Fruit fly (Drosophila melanogaster) whole organism: ENCODE data around the gene CG13114.

Experiments used
- CG8478 ChIP-seq: fragments of >200 bp; optimal IDR thresholded peaks from 2 replicates; lab custom pipeline; 2018; ENCODE audit warnings: inconsistent platforms
- Dll ChIP-seq: fragments of >200 bp; optimal IDR thresholded peaks from 2 replicates; lab custom pipeline; 2017
- EcR ChIP-seq, 2 experiments: fragments of >200 bp; optimal IDR thresholded peaks; 2 replicates each; lab custom pipeline; 2017; ENCODE audit warnings: missing biosample characterization in 2 of 2, missing genetic modification characterization in 2 of 2, missing genetic modification reagents in 2 of 2
- pan ChIP-seq: fragments of >200 bp; optimal IDR thresholded peaks from 2 replicates; lab custom pipeline; 2017
- psq ChIP-seq: fragments of >200 bp; optimal IDR thresholded peaks from 2 replicates; lab custom pipeline; 2017
- usp ChIP-seq: fragments of >200 bp; optimal IDR thresholded peaks from 2 replicates; lab custom pipeline; 2017; ENCODE audit warnings: missing biosample characterization, missing genetic modification characterization, mixed read lengths

CG13114 gene

dm6 chr2L:9569588-9570434 lies 24.2 kb downstream of the CG13114 start:
- TF ChIP-seq pan (lab: Kevin White, UChicago) (no peak), psq (no peak), CG8478 (lab: Kevin White, UChicago) (no peak), usp (GFP tag; lab: Kevin White, UChicago) (no peak), Dll (lab: Kevin White, UChicago) (no peak), EcR (GFP tag; optimal IDR thresholded peaks at IDR 0.05; lab: Kevin White, UChicago) (no peak)

- TF ChIP-seq psq (no peak), Dll (lab: Kevin White, UChicago) (no peak), CG8478 (lab: Kevin White, UChicago) (no peak), usp (GFP tag; lab: Kevin White, UChicago) (no peak), EcR (GFP tag; optimal IDR thresholded peaks at IDR 0.05; lab: Kevin White, UChicago) (no peak), pan (lab: Kevin White, UChicago) (no peak)
Observed at dm6 chr2L:9570673-9571193, 25.1 kb downstream of the CG13114 start.

dm6 chr2L:9576269-9576933 lies 30.8 kb downstream of the CG13114 start, which contains the start of gene Mtpalpha:
Gene Mtpalpha (minus strand): TSS chr2L:9576769.
- no peak for TF ChIP-seq psq
- no peak for TF ChIP-seq CG8478 (lab: Kevin White, UChicago)
- TF ChIP-seq usp (GFP tag; lab: Kevin White, UChicago) = no peak
- TF ChIP-seq pan (lab: Kevin White, UChicago) = no peak
- no peak for TF ChIP-seq Dll (lab: Kevin White, UChicago)
- TF ChIP-seq EcR (GFP tag; optimal IDR thresholded peaks at IDR 0.05; lab: Kevin White, UChicago) = no peak

- no peak for TF ChIP-seq usp (GFP tag; lab: Kevin White, UChicago)
- TF ChIP-seq pan (lab: Kevin White, UChicago) = no peak
- TF ChIP-seq EcR (GFP tag; optimal IDR thresholded peaks at IDR 0.05; lab: Kevin White, UChicago) = no peak
- no peak for TF ChIP-seq psq
- no peak for TF ChIP-seq Dll (lab: Kevin White, UChicago)
- no peak for TF ChIP-seq CG8478 (lab: Kevin White, UChicago)
Observed at dm6 chr2L:9579538-9579937, 33.9 kb downstream of the CG13114 start, which contains the start of gene CG31709. Gene CG31709 (minus strand): TSS chr2L:9579638.

- TF ChIP-seq psq = no peak
- no peak for TF ChIP-seq CG8478 (lab: Kevin White, UChicago)
- no peak for TF ChIP-seq pan (lab: Kevin White, UChicago)
Observed at dm6 chr2L:9581582-9581981, 36.0 kb downstream of the CG13114 start, which contains the start of gene gcm. Gene gcm (minus strand): TSS chr2L:9581745.

dm6 chr2L:9584098-9584703 lies 38.6 kb downstream of the CG13114 start:
- TF ChIP-seq usp (GFP tag; lab: Kevin White, UChicago) = no peak
- no peak for TF ChIP-seq EcR (GFP tag; optimal IDR thresholded peaks at IDR 0.05; lab: Kevin White, UChicago)
- TF ChIP-seq Dll (lab: Kevin White, UChicago) = no peak
- no peak for TF ChIP-seq CG8478 (lab: Kevin White, UChicago)
- TF ChIP-seq psq = no peak
- TF ChIP-seq pan (lab: Kevin White, UChicago) = no peak

- TF ChIP-seq EcR (GFP tag; optimal IDR thresholded peaks at IDR 0.05; lab: Kevin White, UChicago) (no peak), Dll (lab: Kevin White, UChicago) (no peak), CG8478 (lab: Kevin White, UChicago) (no peak), usp (GFP tag; lab: Kevin White, UChicago) (no peak), psq (no peak)
Observed at dm6 chr2L:9585942-9586341, 40.3 kb downstream of the CG13114 start.

- TF ChIP-seq usp (GFP tag; lab: Kevin White, UChicago) (no peak), psq (no peak), Dll (lab: Kevin White, UChicago) (no peak), CG8478 (lab: Kevin White, UChicago) (no peak), EcR (GFP tag; optimal IDR thresholded peaks at IDR 0.05; lab: Kevin White, UChicago) (no peak), pan (lab: Kevin White, UChicago) (no peak)
Observed at dm6 chr2L:9589176-9589575, 43.6 kb downstream of the CG13114 start, which contains the start of gene CG3841. Gene CG3841 (plus strand): TSS chr2L:9589476.

dm6 chr2L:9591146-9591545 lies 45.5 kb downstream of the CG13114 start:
- TF ChIP-seq pan (lab: Kevin White, UChicago) (no peak), Dll (lab: Kevin White, UChicago) (no peak), EcR (GFP tag; optimal IDR thresholded peaks at IDR 0.05; lab: Kevin White, UChicago) (no peak), CG8478 (lab: Kevin White, UChicago) (no peak), usp (GFP tag; lab: Kevin White, UChicago) (no peak), psq (no peak)

dm6 chr2L:9594625-9595300 lies 49.2 kb downstream of the CG13114 start:
- TF ChIP-seq pan (lab: Kevin White, UChicago) = no peak
- no peak for TF ChIP-seq EcR (GFP tag; optimal IDR thresholded peaks at IDR 0.05; lab: Kevin White, UChicago)
- TF ChIP-seq CG8478 (lab: Kevin White, UChicago) = no peak
